Worm (Caenorhabditis elegans): ENCODE results near the gene rol-1.

Gene rol-1

DNA sequence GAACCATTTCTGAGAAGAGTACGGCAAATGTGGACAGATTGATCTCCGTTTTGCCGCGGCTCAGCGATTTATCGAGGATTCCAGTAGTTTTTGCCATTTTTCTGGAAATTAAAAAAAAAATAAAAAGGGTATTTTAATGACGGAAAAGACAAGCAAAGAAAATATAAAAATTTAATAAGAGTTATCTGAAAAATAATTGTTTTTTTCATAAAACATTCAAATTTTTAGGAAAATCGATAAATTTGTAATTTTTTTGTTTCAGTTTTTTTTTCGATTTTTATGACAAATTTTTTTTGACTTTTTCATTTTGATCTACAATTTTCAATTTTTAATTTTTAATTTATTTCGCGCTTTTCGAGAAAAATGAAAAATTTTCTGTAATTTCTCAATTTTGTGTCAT is 29.9 kb downstream of the rol-1 start, which contains the start of gene trpp-5:
trpp-5 (minus strand) TSS at position 101 of the 400 bp plus-strand sequence.
- TF ChIP-seq hrde-1 (tag; optimal IDR thresholded peaks at IDR 0.05; ENCODE audit: borderline replicate concordance) = no peak
- TF ChIP-seq F37B4.10 (GFP tag; IDR thresholded peaks at IDR 0.05) = no peak
- no peak for TF ChIP-seq ZK185.1 (tag; optimal IDR thresholded peaks at IDR 0.05; ENCODE audit: poor library complexity, severe bottlenecking)
- no peak for TF ChIP-seq nhr-80 (tag; optimal IDR thresholded peaks at IDR 0.05)
- no peak for TF ChIP-seq nhr-179 (tag; optimal IDR thresholded peaks at IDR 0.05)
- no peak for TF ChIP-seq hmg-20 (GFP tag; IDR thresholded peaks at IDR 0.05)

ce11 chrII:12202921-12203320 is 30.5 kb downstream of the rol-1 start, which contains the start of gene aqp-12:
Gene aqp-12, plus strand, starts transcription at chrII:12203221.
- TF ChIP-seq egrh-3 (GFP tag; IDR thresholded peaks at IDR 0.05) = no peak
- no peak for TF ChIP-seq pbrm-1 (GFP tag; IDR thresholded peaks at IDR 0.05)

- TF ChIP-seq sea-2 (GFP tag; IDR thresholded peaks at IDR 0.05) (no peak), ccch-3 (GFP tag; optimal IDR thresholded peaks at IDR 0.05) (no peak), mxl-1 (tag; optimal IDR thresholded peaks at IDR 0.05) (no peak), Y56A3A.18 (GFP tag; IDR thresholded peaks at IDR 0.05) (no peak), aptf-2 (GFP tag; conservative IDR thresholded peaks at IDR 0.05) (no peak), sptf-2 (GFP tag; optimal IDR thresholded peaks at IDR 0.05) (no peak), madf-3 (GFP tag; IDR thresholded peaks at IDR 0.05) (no peak), Y53G8AR.9 (GFP tag; conservative IDR thresholded peaks at IDR 0.05) (no peak), tlf-1 (GFP tag; optimal IDR thresholded peaks at IDR 0.05) (no peak), nfya-1 (tag; optimal IDR thresholded peaks at IDR 0.05; ENCODE audit: borderline replicate concordance, insufficient read depth) (no peak), F52B5.7 (tag; optimal IDR thresholded peaks at IDR 0.05) (no peak), Y53F4B.3 (GFP tag; IDR thresholded peaks at IDR 0.05) (no peak), sdz-38 (tag; optimal IDR thresholded peaks at IDR 0.05) (no peak), efl-1 (GFP tag; optimal IDR thresholded peaks at IDR 0.05) (no peak)
Observed at ce11 chrII:12204617-12205016, 32.2 kb downstream of the rol-1 start.

ce11 chrII:12208741-12209140 is 36.4 kb downstream of the rol-1 start:
- TF ChIP-seq athp-1 (tag; optimal IDR thresholded peaks at IDR 0.05) (peak; percentile 37), ztf-3 (GFP tag; optimal IDR thresholded peaks at IDR 0.05) (no peak), ama-1 (optimal IDR thresholded peaks at IDR 0.05) (no peak), ama-1 (GFP tag; optimal IDR thresholded peaks at IDR 0.05) (peak in 1 of 2 experiments; percentile 10), nfya-2 (GFP tag; IDR thresholded peaks at IDR 0.05) (no peak), chd-7 (tag; optimal IDR thresholded peaks at IDR 0.05) (no peak), mel-28 (tag; optimal IDR thresholded peaks at IDR 0.05; ENCODE audit: borderline replicate concordance) (no peak), hrde-1 (tag; optimal IDR thresholded peaks at IDR 0.05; ENCODE audit: borderline replicate concordance) (peak; percentile 28), Y53G8AR.9 (GFP tag; conservative IDR thresholded peaks at IDR 0.05) (0 out of 2 replicates have a peak, but pooled peaks have one; percentile 26), cebp-2 (GFP tag; IDR thresholded peaks at IDR 0.05) (no peak)

DNA sequence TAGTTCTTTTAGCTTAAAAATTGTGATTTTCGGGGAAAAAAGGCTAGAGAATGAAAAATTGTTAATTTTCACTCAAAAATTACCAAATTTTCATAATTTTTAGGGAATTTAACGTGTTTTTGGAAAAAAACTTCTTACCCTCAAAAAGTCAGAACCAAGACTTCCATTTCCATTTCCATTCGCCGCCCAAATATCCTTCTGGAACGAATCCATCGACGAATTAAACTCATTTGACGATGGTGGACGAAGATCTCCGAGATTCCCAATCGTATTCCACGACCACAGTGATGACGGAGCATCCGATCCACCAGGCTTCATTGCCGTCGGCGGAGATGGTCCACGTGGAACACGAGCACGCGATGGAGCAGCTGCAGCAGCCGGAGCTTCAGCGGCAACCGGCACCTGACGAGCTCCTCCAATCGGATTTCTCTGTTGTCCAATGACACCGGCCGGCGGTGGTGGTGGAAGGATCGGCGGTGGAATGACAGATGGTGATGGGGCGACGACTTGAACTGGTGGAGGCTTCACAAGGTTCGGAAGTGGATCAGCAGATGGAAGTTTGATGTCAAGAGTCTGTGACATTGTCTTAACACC is 39.4 kb downstream of the rol-1 start:
- no peak for TF ChIP-seq efl-1 (GFP tag; optimal IDR thresholded peaks at IDR 0.05)
- no peak for TF ChIP-seq tbx-9 (tag; optimal IDR thresholded peaks at IDR 0.05; ENCODE audit: borderline replicate concordance)
- TF ChIP-seq T07F8.4 (tag; optimal IDR thresholded peaks at IDR 0.05) = no peak
- TF ChIP-seq dox-1 (GFP tag; IDR thresholded peaks at IDR 0.05) = peak; percentile 37; the same call in 1 of the 2 replicates
- no peak for TF ChIP-seq hsf-1 (GFP tag; IDR thresholded peaks at IDR 0.05)
- TF ChIP-seq sea-2 (GFP tag; IDR thresholded peaks at IDR 0.05) = no peak
- peak; percentile 34; the same call in 1 of the 2 replicates for TF ChIP-seq ekl-4 (GFP tag; IDR thresholded peaks at IDR 0.05)
- TF ChIP-seq B0336.3 (GFP tag; IDR thresholded peaks at IDR 0.05) = 0 out of 2 replicates have a peak, but pooled peaks have one; percentile 35
- TF ChIP-seq attf-3 (GFP tag; conservative IDR thresholded peaks at IDR 0.05) = no peak
- no peak for TF ChIP-seq aptf-2 (GFP tag; conservative IDR thresholded peaks at IDR 0.05)
- 0 out of 2 replicates have a peak, but pooled peaks have one; percentile 31 for TF ChIP-seq lin-26 (GFP tag; IDR thresholded peaks at IDR 0.05)
- TF ChIP-seq somi-1 (GFP tag; optimal IDR thresholded peaks at IDR 0.05) = no peak
- TF ChIP-seq Y95B8A.8 (GFP tag; IDR thresholded peaks at IDR 0.05) = no peak
- no peak for TF ChIP-seq ceh-40 (GFP tag; IDR thresholded peaks at IDR 0.05)
- no peak for TF ChIP-seq mes-4 (tag; optimal IDR thresholded peaks at IDR 0.05)
- no peak for TF ChIP-seq bed-2 (GFP tag; IDR thresholded peaks at IDR 0.05)
